Fruit fly (Drosophila melanogaster) whole organism, embryonic: ENCODE data around the gene CG17343.

Experiments
- Adf1 ChIP-seq: fragments of 200-800 bp; sonication (Bioruptor generic); IDR thresholded peaks from 2 replicates; pipeline ENCODE4 v1.3.6; 2022; ENCODE audit warnings: missing biosample characterization, missing genetic modification characterization
- BEAF-32 ChIP-seq: fragments of 200-800 bp; sonication (Bioruptor generic); optimal IDR thresholded peaks from 3 replicates; lab custom pipeline; 2017; ENCODE audit warnings: missing biosample characterization, missing genetic modification characterization, mild to moderate bottlenecking, moderate library complexity, missing genetic modification reagents
- Bgb ChIP-seq: fragments of 200-800 bp; sonication (Bioruptor generic); IDR thresholded peaks from 2 replicates; pipeline ENCODE4 v1.3.6; 2022; ENCODE audit warnings: missing biosample characterization, missing genetic modification characterization; ENCODE audit not compliant: partially characterized antibody
- CG10267 ChIP-seq: fragments of 200-800 bp; sonication (Bioruptor generic); optimal IDR thresholded peaks from 2 replicates; lab custom pipeline; 2018; ENCODE audit warnings: missing biosample characterization, mild to moderate bottlenecking, missing genetic modification characterization, moderate library complexity
- CG11456 ChIP-seq: fragments of 200-800 bp; sonication (Bioruptor generic); IDR thresholded peaks from 3 replicates; pipeline ENCODE4 v1.3.6; 2022; ENCODE audit warnings: missing biosample characterization, missing genetic modification characterization
- CG11723 ChIP-seq: fragments of 200-800 bp; sonication (Bioruptor generic); optimal IDR thresholded peaks from 2 replicates; lab custom pipeline; 2017; ENCODE audit warnings: missing biosample characterization, mild to moderate bottlenecking, missing genetic modification characterization
- CG12391 ChIP-seq: fragments of 200-800 bp; sonication (Bioruptor generic); optimal IDR thresholded peaks from 3 replicates; lab custom pipeline; 2018; ENCODE audit warnings: missing biosample characterization, mild to moderate bottlenecking, missing genetic modification characterization, moderate library complexity
- CG14710 ChIP-seq: fragments of 200-800 bp; sonication (Bioruptor generic); optimal IDR thresholded peaks from 3 replicates; lab custom pipeline; 2019; ENCODE audit warnings: missing biosample characterization, mild to moderate bottlenecking, missing genetic modification characterization, moderate library complexity
- CG15696 ChIP-seq: fragments of 200-800 bp; sonication (Bioruptor generic); optimal IDR thresholded peaks from 2 replicates; lab custom pipeline; 2019; ENCODE audit warnings: missing biosample characterization, mild to moderate bottlenecking, missing genetic modification characterization, moderate library complexity
- CG18764 ChIP-seq: fragments of 200-800 bp; sonication (Bioruptor generic); optimal IDR thresholded peaks from 3 replicates; lab custom pipeline; 2016; ENCODE audit warnings: missing biosample characterization, missing genetic modification characterization
- CG2116 ChIP-seq: fragments of 200-800 bp; sonication (Bioruptor generic); optimal IDR thresholded peaks from 3 replicates; lab custom pipeline; 2018; ENCODE audit warnings: missing biosample characterization, mild to moderate bottlenecking, missing genetic modification characterization
- CG2199 ChIP-seq: fragments of 200-800 bp; sonication (Bioruptor generic); IDR thresholded peaks from 3 replicates; pipeline ENCODE4 v1.3.6; 2022; ENCODE audit warnings: missing biosample characterization, missing genetic modification characterization
- CG30020 ChIP-seq: fragments of 200-800 bp; optimal IDR thresholded peaks from 2 replicates; lab custom pipeline; 2019; ENCODE audit warnings: missing biosample characterization, mild to moderate bottlenecking, missing genetic modification characterization, moderate library complexity
- CG33213 ChIP-seq: fragments of 200-800 bp; sonication (Bioruptor generic); optimal IDR thresholded peaks from 3 replicates; lab custom pipeline; 2016; ENCODE audit warnings: missing biosample characterization, missing genetic modification characterization
- CG42726 ChIP-seq: fragments of 200-800 bp; sonication (Bioruptor generic); IDR thresholded peaks from 2 replicates; pipeline ENCODE4 v1.3.6; 2022; ENCODE audit warnings: missing biosample characterization, missing genetic modification characterization; ENCODE audit not compliant: partially characterized antibody
- CG43689 ChIP-seq: fragments of 200-800 bp; sonication (Bioruptor generic); IDR thresholded peaks from 2 replicates; pipeline ENCODE4 v1.3.6; 2022; ENCODE audit warnings: missing biosample characterization, missing genetic modification characterization
- CG6689 ChIP-seq: fragments of 200-800 bp; sonication (Bioruptor generic); IDR thresholded peaks from 2 replicates; pipeline ENCODE4 v1.3.6; 2022; ENCODE audit warnings: missing biosample characterization, missing genetic modification characterization
- CG7556 ChIP-seq: fragments of 200-800 bp; sonication (Bioruptor generic); optimal IDR thresholded peaks from 2 replicates; lab custom pipeline; 2017; ENCODE audit warnings: missing biosample characterization, mild to moderate bottlenecking, missing genetic modification characterization
- CTCF ChIP-seq: fragments of 200-800 bp; sonication (Bioruptor generic); optimal IDR thresholded peaks from 2 replicates; lab custom pipeline; 2017; ENCODE audit warnings: missing biosample characterization, mild to moderate bottlenecking, missing genetic modification characterization, moderate library complexity
- CoRest ChIP-seq: fragments of 200-800 bp; sonication (Bioruptor generic); optimal IDR thresholded peaks from 3 replicates; lab custom pipeline; 2018; ENCODE audit warnings: missing biosample characterization, mild to moderate bottlenecking, missing genetic modification characterization, moderate library complexity
- CrebB ChIP-seq: fragments of 200-800 bp; sonication (Bioruptor generic); optimal IDR thresholded peaks from 3 replicates; lab custom pipeline; 2018; ENCODE audit warnings: missing biosample characterization, mild to moderate bottlenecking, missing genetic modification characterization
- Dll ChIP-seq: fragments of 200-800 bp; sonication (Bioruptor generic); IDR thresholded peaks from 4 replicates; pipeline ENCODE4 v1.3.6; 2022; ENCODE audit warnings: missing biosample characterization, missing genetic modification characterization; ENCODE audit not compliant: partially characterized antibody
- E2f2 ChIP-seq: fragments of 200-800 bp; sonication (Bioruptor generic); IDR thresholded peaks from 2 replicates; pipeline ENCODE4 v1.3.6; 2022; ENCODE audit warnings: missing biosample characterization, missing genetic modification characterization
- ERR ChIP-seq: fragments of 200-800 bp; sonication (Bioruptor generic); optimal IDR thresholded peaks from 2 replicates; lab custom pipeline; 2016; ENCODE audit warnings: missing biosample characterization, missing genetic modification characterization
- H15 ChIP-seq: fragments of 200-800 bp; sonication (Bioruptor generic); IDR thresholded peaks from 3 replicates; pipeline ENCODE4 v1.3.6; 2022; ENCODE audit warnings: missing biosample characterization, missing genetic modification characterization
- HLH3B ChIP-seq: fragments of 200-800 bp; sonication (Bioruptor generic); IDR thresholded peaks from 2 replicates; pipeline ENCODE4 v1.3.6; 2022; ENCODE audit warnings: missing biosample characterization, missing genetic modification characterization
- Hr51 ChIP-seq, 2 experiments: fragments of 200-800 bp; sonication (Bioruptor generic); optimal IDR thresholded peaks; 2 replicates in 1 of 2; 3 replicates in 1 of 2; lab custom pipeline; 2016 to 2018; ENCODE audit warnings: missing biosample characterization in 2 of 2, missing genetic modification characterization in 2 of 2, mild to moderate bottlenecking in 1 of 2, moderate library complexity in 1 of 2
- MBD-R2 ChIP-seq: fragments of 200-800 bp; sonication (Bioruptor generic); IDR thresholded peaks from 2 replicates; pipeline ENCODE4 v1.3.6; 2022; ENCODE audit warnings: missing biosample characterization, missing genetic modification characterization
- MTF-1 ChIP-seq: fragments of 200-800 bp; sonication (Bioruptor generic); optimal IDR thresholded peaks from 2 replicates; lab custom pipeline; 2018; ENCODE audit warnings: missing biosample characterization, mild to moderate bottlenecking, missing genetic modification characterization, borderline replicate concordance
- NFAT ChIP-seq: fragments of 200-800 bp; sonication (Bioruptor generic); IDR thresholded peaks from 2 replicates; pipeline ENCODE4 v1.3.6; 2022; ENCODE audit warnings: missing biosample characterization, missing genetic modification characterization
- Nf-YC ChIP-seq: fragments of 200-800 bp; optimal IDR thresholded peaks from 3 replicates; lab custom pipeline; 2019; ENCODE audit warnings: missing biosample characterization, mild to moderate bottlenecking, missing genetic modification characterization, moderate library complexity
- Opbp ChIP-seq: fragments of 200-800 bp; sonication (Bioruptor generic); IDR thresholded peaks from 3 replicates; pipeline ENCODE4 v1.3.6; 2022; ENCODE audit warnings: missing biosample characterization, missing genetic modification characterization; ENCODE audit not compliant: partially characterized antibody
- Rfx ChIP-seq: fragments of 200-800 bp; sonication (Bioruptor generic); IDR thresholded peaks from 2 replicates; pipeline ENCODE4 v1.3.6; 2022; ENCODE audit warnings: missing biosample characterization, missing genetic modification characterization
- Sin3A ChIP-seq: fragments of >200 bp; optimal IDR thresholded peaks from 2 replicates; lab custom pipeline; 2018
- Sry-δ ChIP-seq: fragments of 200-800 bp; sonication (Bioruptor generic); optimal IDR thresholded peaks from 2 replicates; lab custom pipeline; 2016; ENCODE audit warnings: missing biosample characterization, missing genetic modification characterization
- ara ChIP-seq: fragments of 200-800 bp; sonication (Bioruptor generic); IDR thresholded peaks from 2 replicates; pipeline ENCODE4 v1.3.6; 2022; ENCODE audit warnings: missing biosample characterization, missing genetic modification characterization
- disco-r ChIP-seq: fragments of 200-800 bp; sonication (Bioruptor generic); optimal IDR thresholded peaks from 2 replicates; lab custom pipeline; 2016; ENCODE audit warnings: missing biosample characterization, missing genetic modification characterization
- gfzf ChIP-seq: fragments of 200-800 bp; sonication (Bioruptor generic); optimal IDR thresholded peaks from 2 replicates; lab custom pipeline; 2016; ENCODE audit warnings: missing biosample characterization, mild to moderate bottlenecking, missing genetic modification characterization, moderate library complexity
- jigr1 ChIP-seq: fragments of 200-800 bp; sonication (Bioruptor generic); IDR thresholded peaks from 3 replicates; pipeline ENCODE4 v1.3.6; 2022; ENCODE audit warnings: missing biosample characterization, missing genetic modification characterization
- lbe ChIP-seq: fragments of 200-800 bp; sonication (Bioruptor generic); optimal IDR thresholded peaks from 2 replicates; lab custom pipeline; 2016; ENCODE audit warnings: missing biosample characterization, mild to moderate bottlenecking, missing genetic modification characterization
- luna ChIP-seq: fragments of 200-800 bp; sonication (Bioruptor generic); optimal IDR thresholded peaks from 2 replicates; lab custom pipeline; 2016; ENCODE audit warnings: missing biosample characterization, missing genetic modification characterization
- pzg ChIP-seq: fragments of 200-800 bp; sonication (Bioruptor generic); optimal IDR thresholded peaks from 3 replicates; lab custom pipeline; 2018; ENCODE audit warnings: missing biosample characterization, mild to moderate bottlenecking, missing genetic modification characterization, moderate library complexity
- rib ChIP-seq: fragments of 200-800 bp; sonication (Bioruptor generic); IDR thresholded peaks from 2 replicates; pipeline ENCODE4 v1.3.6; 2022; ENCODE audit warnings: missing biosample characterization, missing genetic modification characterization
- row ChIP-seq: fragments of 200-800 bp; sonication (Bioruptor generic); IDR thresholded peaks from 3 replicates; pipeline ENCODE4 v1.3.6; 2022; ENCODE audit warnings: missing biosample characterization, missing genetic modification characterization
- sc ChIP-seq, 3 experiments: fragments of >200 bp in 2 of 3; fragments of 200-800 bp in 1 of 3; sonication (Bioruptor generic) in 1 of 3; optimal IDR thresholded peaks; 2 replicates in 2 of 3; 3 replicates in 1 of 3; lab custom pipeline; 2017; ENCODE audit warnings: mild to moderate bottlenecking in 1 of 3, missing biosample characterization in 1 of 3, missing genetic modification characterization in 1 of 3, missing genetic modification reagents in 1 of 3
- slp2 ChIP-seq: fragments of 200-800 bp; sonication (Bioruptor generic); optimal IDR thresholded peaks from 2 replicates; lab custom pipeline; 2016; ENCODE audit warnings: missing biosample characterization, missing genetic modification characterization
- sr ChIP-seq: fragments of 200-800 bp; sonication (Bioruptor generic); IDR thresholded peaks from 3 replicates; pipeline ENCODE4 v1.3.6; 2022; ENCODE audit warnings: missing biosample characterization, missing genetic modification characterization
- sug ChIP-seq: fragments of 200-800 bp; optimal IDR thresholded peaks from 2 replicates; lab custom pipeline; 2019; ENCODE audit warnings: missing biosample characterization, mild to moderate bottlenecking, missing genetic modification characterization, moderate library complexity
- trem ChIP-seq: fragments of 200-800 bp; optimal IDR thresholded peaks from 3 replicates; lab custom pipeline; 2019; ENCODE audit warnings: missing biosample characterization, mild to moderate bottlenecking, missing genetic modification characterization, moderate library complexity

Gene CG17343

DNA sequence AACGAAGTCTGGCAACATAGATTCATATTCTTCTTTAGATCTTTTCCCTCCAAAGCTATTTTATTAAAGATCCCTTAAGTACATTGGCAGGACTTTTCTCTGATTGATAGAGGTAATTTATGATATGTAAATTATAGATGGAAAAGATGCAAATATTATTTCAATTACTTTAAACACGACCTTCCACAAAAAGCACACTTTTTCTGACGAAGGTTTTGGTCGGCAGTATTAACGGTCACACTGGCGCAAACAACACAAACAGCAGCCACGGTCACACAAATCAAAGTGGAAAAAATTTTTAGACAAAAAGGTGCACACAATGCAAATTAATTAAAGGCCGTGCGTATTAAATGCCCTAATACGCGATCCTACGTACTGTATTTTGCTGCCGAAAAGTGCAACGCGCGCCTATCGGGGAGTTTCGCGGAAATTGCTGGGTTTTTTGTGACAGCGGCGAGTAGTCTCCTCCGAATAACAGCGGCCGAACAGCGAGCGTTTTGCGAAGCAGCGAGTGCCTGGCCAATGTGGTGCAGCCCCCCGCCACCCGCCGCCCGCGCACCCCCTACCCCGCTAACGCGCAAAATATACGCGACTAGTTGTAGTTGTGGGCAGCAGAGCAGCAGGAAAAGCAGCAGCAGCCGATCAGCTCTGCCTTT, 10.7 kb upstream of the CG17343 start, which contains the start of gene CG10492 (continued):
- TF ChIP-seq CG10267 (tag; lab: Kevin White, UChicago) (peak; percentile 66), pzg (GFP tag; lab: Kevin White, UChicago) (peak; percentile 73), CoRest (tag; lab: Kevin White, UChicago) (peak; percentile 42), sc (optimal IDR thresholded peaks at IDR 0.05; lab: Kevin White, UChicago) (no peak), sc (GFP tag; optimal IDR thresholded peaks at IDR 0.05; lab: Kevin White, UChicago) (no peak), CG30020 (peak; percentile 49), MBD-R2 (peak; percentile 54), row (GFP tag; lab: Robert Waterston, UW) (peak; percentile 34; the same call in 2 of the 3 replicates), ERR (no peak), slp2 (GFP tag; lab: Kevin White, UChicago) (no peak), Dll (GFP tag; lab: Robert Waterston, UW) (0 out of 4 replicates have a peak, but pooled peaks have one; percentile 39), E2f2 (GFP tag; lab: Robert Waterston, UW) (peak; percentile 94), CG6689 (GFP tag; lab: Robert Waterston, UW) (no peak), gfzf (GFP tag; lab: Kevin White, UChicago) (peak; percentile 91), CG2199 (GFP tag; lab: Robert Waterston, UW) (0 out of 3 replicates have a peak, but pooled peaks have one; percentile 15), CrebB (peak; percentile 36), CTCF (GFP tag; lab: Kevin White, UChicago) (peak; percentile 37), sug (tag; lab: Kevin White, UChicago) (peak; percentile 49), CG12391 (peak; percentile 7), MTF-1 (peak; percentile 25), CG7556 (GFP tag; lab: Kevin White, UChicago) (no peak), Nf-YC (tag; lab: Kevin White, UChicago) (peak; percentile 44), CG42726 (0 out of 2 replicates have a peak, but pooled peaks have one; percentile 21), CG33213 (GFP tag; lab: Kevin White, UChicago) (peak; percentile 35), HLH3B (GFP tag; lab: Robert Waterston, UW) (no peak), jigr1 (GFP tag; lab: Robert Waterston, UW) (no peak), sr (GFP tag; lab: Robert Waterston, UW) (peak; percentile 29; the same call in 1 of the 3 replicates), Adf1 (GFP tag; lab: Robert Waterston, UW) (peak; percentile 84), CG14710 (tag; lab: Kevin White, UChicago) (peak; percentile 87), lbe (GFP tag; lab: Kevin White, UChicago) (no peak), luna (GFP tag; lab: Kevin White, UChicago) (no peak), Hr51 (GFP tag; optimal IDR thresholded peaks at IDR 0.05; lab: Kevin White, UChicago) (no peak), CG11723 (GFP tag; lab: Kevin White, UChicago) (no peak), Opbp (GFP tag; lab: Robert Waterston, UW) (peak; percentile 51; the same call in 1 of the 3 replicates), Sry-δ (GFP tag; lab: Kevin White, UChicago) (peak; percentile 52), CG15696 (tag; lab: Kevin White, UChicago) (no peak), CG2116 (GFP tag; lab: Kevin White, UChicago) (peak; percentile 63), Bgb (GFP tag; lab: Robert Waterston, UW) (peak; percentile 31; the same call in 1 of the 2 replicates), disco-r (GFP tag; lab: Kevin White, UChicago) (no peak), H15 (GFP tag; lab: Robert Waterston, UW) (no peak), Rfx (peak; percentile 27; the same call in 1 of the 2 replicates), CG11456 (no peak), rib (GFP tag; lab: Robert Waterston, UW) (peak; percentile 69; the same call in 1 of the 2 replicates), ara (GFP tag; lab: Robert Waterston, UW) (no peak), Sin3A (lab: Kevin White, UChicago) (peak; percentile 88), BEAF-32 (GFP tag; lab: Kevin White, UChicago) (peak; percentile 60), CG43689 (GFP tag; lab: Robert Waterston, UW) (no peak), CG18764 (GFP tag; lab: Kevin White, UChicago) (no peak), trem (tag; lab: Kevin White, UChicago) (peak; percentile 90), NFAT (peak; percentile 52)
